Fruit fly (Drosophila melanogaster) whole organism, prepupa: ENCODE measurements around the gene Duox.

Experiments used
- CG11294 ChIP-seq: fragments of 200-800 bp; sonication (Bioruptor generic); IDR thresholded peaks from 2 replicates; pipeline ENCODE4 v1.3.6; 2022; ENCODE audit warnings: missing biosample characterization, missing genetic modification characterization
- CG11902 ChIP-seq: fragments of 200-800 bp; sonication (Bioruptor generic); optimal IDR thresholded peaks from 3 replicates; lab custom pipeline; 2016; ENCODE audit warnings: missing biosample characterization, missing genetic modification characterization
- CG1621 ChIP-seq: fragments of 200-800 bp; sonication (Bioruptor generic); optimal IDR thresholded peaks from 3 replicates; lab custom pipeline; 2018; ENCODE audit warnings: missing biosample characterization, mild to moderate bottlenecking, missing genetic modification characterization
- CG16779 ChIP-seq: fragments of 200-800 bp; sonication (Bioruptor generic); optimal IDR thresholded peaks from 3 replicates; lab custom pipeline; 2017; ENCODE audit warnings: missing biosample characterization, mild to moderate bottlenecking, missing genetic modification characterization
- CG3032 ChIP-seq: fragments of 200-800 bp; optimal IDR thresholded peaks from 2 replicates; lab custom pipeline; 2019; ENCODE audit warnings: missing biosample characterization, mild to moderate bottlenecking, missing genetic modification characterization, moderate library complexity
- CG32006 ChIP-seq: fragments of 200-800 bp; sonication (Bioruptor generic); optimal IDR thresholded peaks from 3 replicates; lab custom pipeline; 2017; ENCODE audit warnings: missing biosample characterization, mild to moderate bottlenecking, missing genetic modification characterization
- CG34406 ChIP-seq: fragments of 200-800 bp; sonication (Bioruptor generic); optimal IDR thresholded peaks from 3 replicates; lab custom pipeline; 2016; ENCODE audit warnings: missing biosample characterization, missing genetic modification characterization
- CG6276 ChIP-seq: fragments of 200-800 bp; sonication (Bioruptor generic); optimal IDR thresholded peaks from 2 replicates; lab custom pipeline; 2017; ENCODE audit warnings: missing biosample characterization, mild to moderate bottlenecking, missing genetic modification characterization
- CG6808 ChIP-seq: fragments of 200-800 bp; sonication (Bioruptor generic); optimal IDR thresholded peaks from 3 replicates; lab custom pipeline; 2017; ENCODE audit warnings: missing biosample characterization, missing genetic modification characterization, mild to moderate bottlenecking, moderate library complexity, missing genetic modification reagents
- CG6854 ChIP-seq: fragments of 200-800 bp; sonication (Bioruptor generic); optimal IDR thresholded peaks from 2 replicates; lab custom pipeline; 2017; ENCODE audit warnings: missing biosample characterization, mild to moderate bottlenecking, missing genetic modification characterization
- CG7368 ChIP-seq: fragments of 200-800 bp; sonication (Bioruptor generic); optimal IDR thresholded peaks from 3 replicates; lab custom pipeline; 2016; ENCODE audit warnings: missing biosample characterization, missing genetic modification characterization
- CG8119 ChIP-seq: fragments of 200-800 bp; sonication (Bioruptor generic); IDR thresholded peaks from 3 replicates; pipeline ENCODE4 v1.3.6; 2022; ENCODE audit warnings: missing biosample characterization, missing genetic modification characterization
- CG8319 ChIP-seq: fragments of 200-800 bp; sonication (Bioruptor generic); optimal IDR thresholded peaks from 3 replicates; lab custom pipeline; 2016; ENCODE audit warnings: missing biosample characterization, missing genetic modification characterization
- Eip75B ChIP-seq: fragments of 200-800 bp; sonication (Bioruptor generic); optimal IDR thresholded peaks from 3 replicates; lab custom pipeline; 2016; ENCODE audit warnings: missing biosample characterization, missing genetic modification characterization
- Eip78C ChIP-seq: fragments of 200-800 bp; sonication (Bioruptor generic); peaks from one replicate; lab custom pipeline; 2016; ENCODE audit warnings: missing biosample characterization, missing genetic modification characterization
- Ets21C ChIP-seq: fragments of 200-800 bp; sonication (Bioruptor generic); optimal IDR thresholded peaks from 3 replicates; lab custom pipeline; 2016; ENCODE audit warnings: missing biosample characterization, missing genetic modification characterization
- Ets96B ChIP-seq: fragments of 200-800 bp; optimal IDR thresholded peaks from 2 replicates; lab custom pipeline; 2019; ENCODE audit warnings: missing biosample characterization, mild to moderate bottlenecking, missing genetic modification characterization, moderate library complexity
- Gug ChIP-seq: fragments of 200-800 bp; sonication (Bioruptor generic); IDR thresholded peaks from 2 replicates; pipeline ENCODE4 v1.3.6; 2022; ENCODE audit warnings: missing biosample characterization, missing genetic modification characterization
- Hr39 ChIP-seq: fragments of 200-800 bp; sonication (Bioruptor generic); optimal IDR thresholded peaks from 2 replicates; lab custom pipeline; 2016; ENCODE audit warnings: missing biosample characterization, missing genetic modification characterization
- Hr4 ChIP-seq: fragments of 200-800 bp; sonication (Bioruptor generic); optimal IDR thresholded peaks from 3 replicates; lab custom pipeline; 2016; ENCODE audit warnings: missing biosample characterization, missing genetic modification characterization
- Sox102F ChIP-seq: fragments of 200-800 bp; sonication (Bioruptor generic); optimal IDR thresholded peaks from 2 replicates; lab custom pipeline; 2016; ENCODE audit warnings: missing biosample characterization, mild to moderate bottlenecking, missing genetic modification characterization
- Sox14 ChIP-seq: fragments of 200-800 bp; sonication (Bioruptor generic); optimal IDR thresholded peaks from 3 replicates; lab custom pipeline; 2016; ENCODE audit warnings: missing biosample characterization, missing genetic modification characterization
- Sox15 ChIP-seq: fragments of 200-800 bp; sonication (Bioruptor generic); optimal IDR thresholded peaks from 3 replicates; lab custom pipeline; 2016; ENCODE audit warnings: missing biosample characterization, missing genetic modification characterization
- achi ChIP-seq: fragments of 200-800 bp; sonication (Bioruptor generic); optimal IDR thresholded peaks from 3 replicates; lab custom pipeline; 2016; ENCODE audit warnings: missing biosample characterization, missing genetic modification characterization
- dac ChIP-seq: fragments of 200-800 bp; sonication (Bioruptor generic); optimal IDR thresholded peaks from 2 replicates; lab custom pipeline; 2017; ENCODE audit warnings: missing biosample characterization, mild to moderate bottlenecking, missing genetic modification characterization
- dsx ChIP-seq: fragments of 200-800 bp; optimal IDR thresholded peaks from 3 replicates; lab custom pipeline; 2019; ENCODE audit warnings: missing biosample characterization, mild to moderate bottlenecking, missing genetic modification characterization, moderate library complexity; ENCODE audit not compliant: poor library complexity, severe bottlenecking
- eg ChIP-seq: fragments of 200-800 bp; sonication (Bioruptor generic); IDR thresholded peaks from 3 replicates; pipeline ENCODE4 v1.3.6; 2022; ENCODE audit warnings: missing biosample characterization, missing genetic modification characterization
- esn ChIP-seq: fragments of 200-800 bp; sonication (Bioruptor generic); optimal IDR thresholded peaks from 2 replicates; lab custom pipeline; 2016; ENCODE audit warnings: missing biosample characterization, mild to moderate bottlenecking, missing genetic modification characterization, moderate library complexity
- fd59A ChIP-seq: fragments of 200-800 bp; sonication (Bioruptor generic); optimal IDR thresholded peaks from 2 replicates; lab custom pipeline; 2017; ENCODE audit warnings: missing biosample characterization, mild to moderate bottlenecking, missing genetic modification characterization, missing genetic modification reagents
- fd85E ChIP-seq: fragments of 200-800 bp; sonication (Bioruptor generic); optimal IDR thresholded peaks from 3 replicates; lab custom pipeline; 2016; ENCODE audit warnings: missing biosample characterization, missing genetic modification characterization
- fkh ChIP-seq: fragments of 200-800 bp; sonication (Bioruptor generic); optimal IDR thresholded peaks from 3 replicates; lab custom pipeline; 2017; ENCODE audit warnings: missing biosample characterization, mild to moderate bottlenecking, missing genetic modification characterization, moderate library complexity
- lz ChIP-seq: fragments of 200-800 bp; sonication (Bioruptor generic); optimal IDR thresholded peaks from 3 replicates; lab custom pipeline; 2016; ENCODE audit warnings: missing biosample characterization, missing genetic modification characterization
- net ChIP-seq: fragments of 200-800 bp; sonication (Bioruptor generic); optimal IDR thresholded peaks from 3 replicates; lab custom pipeline; 2016; ENCODE audit warnings: missing biosample characterization, missing genetic modification characterization
- pdm3 ChIP-seq: fragments of 200-800 bp; sonication (Bioruptor generic); optimal IDR thresholded peaks from 3 replicates; lab custom pipeline; 2016; ENCODE audit warnings: missing biosample characterization, missing genetic modification characterization
- salr ChIP-seq, 2 experiments: fragments of 200-800 bp; sonication (Bioruptor generic); optimal IDR thresholded peaks; 3 replicates each; lab custom pipeline; 2016 to 2018; ENCODE audit warnings: missing biosample characterization in 2 of 2, missing genetic modification characterization in 2 of 2, mild to moderate bottlenecking in 1 of 2
- ss ChIP-seq, 2 experiments: fragments of 200-800 bp; sonication (Bioruptor generic); optimal IDR thresholded peaks; 2 replicates in 1 of 2; 3 replicates in 1 of 2; lab custom pipeline; 2017 to 2018; ENCODE audit warnings: mild to moderate bottlenecking in 2 of 2, missing biosample characterization in 2 of 2, missing genetic modification characterization in 2 of 2, moderate library complexity in 1 of 2
- svp ChIP-seq: fragments of 200-800 bp; sonication (Bioruptor generic); peaks from one replicate; lab custom pipeline; 2016; ENCODE audit warnings: missing biosample characterization, missing genetic modification characterization
- topi ChIP-seq: fragments of 200-800 bp; sonication (Bioruptor generic); optimal IDR thresholded peaks from 3 replicates; lab custom pipeline; 2016; ENCODE audit warnings: missing biosample characterization, missing genetic modification characterization
- vri ChIP-seq: fragments of 200-800 bp; sonication (Bioruptor generic); optimal IDR thresholded peaks from 3 replicates; lab custom pipeline; 2016; ENCODE audit warnings: missing biosample characterization, mild to moderate bottlenecking, missing genetic modification characterization

Duox gene

DNA sequence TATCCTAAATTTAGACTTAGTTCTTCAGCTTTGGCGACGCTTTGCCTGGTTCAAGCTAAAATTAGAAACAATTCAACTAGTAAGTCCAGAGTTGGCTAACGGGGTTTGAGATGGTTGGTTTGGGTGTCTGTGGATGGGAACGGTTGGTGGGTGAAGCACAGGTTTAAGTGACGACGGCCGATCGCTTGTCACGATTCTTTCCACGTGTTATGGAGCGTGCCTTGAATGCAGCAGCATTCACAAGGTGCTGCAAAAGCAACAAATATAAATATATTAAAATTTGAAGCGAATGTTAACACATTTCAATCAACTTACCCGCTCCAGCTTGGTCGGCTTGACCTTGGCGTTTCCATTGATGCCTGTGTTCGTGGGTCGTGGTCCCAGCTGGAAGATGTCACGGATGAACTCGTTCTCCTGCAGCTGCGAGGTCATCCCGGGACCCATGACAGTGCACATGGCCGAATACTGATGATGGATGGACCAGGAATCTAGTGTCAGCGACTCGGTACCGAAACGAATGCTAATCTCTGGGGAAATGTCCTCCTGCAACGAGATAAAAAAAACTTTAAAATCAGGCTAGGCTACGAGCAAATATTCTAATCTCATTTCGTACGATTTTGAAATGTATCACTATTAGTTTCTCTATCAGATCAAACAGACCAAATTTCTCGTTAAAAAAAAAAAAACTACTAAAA is 39.1 kb upstream of the Duox start, which contains the start of gene CG8813:
Gene CG8813 (plus strand): TSS at position 645 of the 695 bp plus-strand sequence.
- TF ChIP-seq CG7368 (GFP tag; lab: Kevin White, UChicago): no peak
- no peak for TF ChIP-seq Gug (GFP tag; lab: Robert Waterston, UW)
- TF ChIP-seq esn: no peak
- no peak for TF ChIP-seq CG11294 (GFP tag; lab: Robert Waterston, UW)
- TF ChIP-seq Sox15: no peak
- TF ChIP-seq Eip78C (GFP tag; lab: Kevin White, UChicago): peak; percentile 16

dm6 chr2L:2865560-2866309 is 35.7 kb upstream of the Duox start:
- TF ChIP-seq vri (GFP tag; lab: Kevin White, UChicago): peak; percentile 70
- no peak for TF ChIP-seq dac (GFP tag; lab: Kevin White, UChicago)
- TF ChIP-seq CG3032 (tag; lab: Kevin White, UChicago): no peak
- TF ChIP-seq Eip78C (GFP tag; lab: Kevin White, UChicago): peak; percentile 42

dm6 chr2L:2864601-2865000 is 34.6 kb upstream of the Duox start:
- TF ChIP-seq CG8319 (GFP tag; lab: Kevin White, UChicago) (no peak), eg (GFP tag; lab: Robert Waterston, UW) (0 out of 3 replicates have a peak, but pooled peaks have one; percentile 27), fkh (peak; percentile 95), CG6276 (GFP tag; lab: Kevin White, UChicago) (no peak), Ets96B (no peak), Sox15 (no peak), dsx (GFP tag; lab: Kevin White, UChicago) (no peak), lz (GFP tag; lab: Kevin White, UChicago) (no peak)

DNA sequence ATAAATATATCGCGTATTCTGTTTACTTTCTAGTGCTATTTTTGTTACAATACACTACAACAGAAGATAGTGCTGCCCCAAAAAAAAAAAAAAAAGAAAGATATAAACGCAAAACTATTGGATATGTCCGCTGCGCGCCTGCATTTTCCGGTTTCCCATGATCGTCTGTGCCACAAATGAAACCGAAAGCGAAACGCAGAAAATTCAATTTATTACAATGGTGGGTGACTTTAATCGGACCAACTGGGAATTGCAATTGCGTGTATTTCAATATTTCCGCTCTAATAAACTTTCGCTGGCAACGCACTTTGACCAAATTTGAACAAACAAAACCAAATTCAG is 32.5 kb upstream of the Duox start:
- TF ChIP-seq CG8119 (GFP tag; lab: Robert Waterston, UW): peak; percentile 34; the same call in 1 of the 3 replicates
- no peak for TF ChIP-seq svp (GFP tag; lab: Kevin White, UChicago)
- TF ChIP-seq fd85E: no peak

DNA sequence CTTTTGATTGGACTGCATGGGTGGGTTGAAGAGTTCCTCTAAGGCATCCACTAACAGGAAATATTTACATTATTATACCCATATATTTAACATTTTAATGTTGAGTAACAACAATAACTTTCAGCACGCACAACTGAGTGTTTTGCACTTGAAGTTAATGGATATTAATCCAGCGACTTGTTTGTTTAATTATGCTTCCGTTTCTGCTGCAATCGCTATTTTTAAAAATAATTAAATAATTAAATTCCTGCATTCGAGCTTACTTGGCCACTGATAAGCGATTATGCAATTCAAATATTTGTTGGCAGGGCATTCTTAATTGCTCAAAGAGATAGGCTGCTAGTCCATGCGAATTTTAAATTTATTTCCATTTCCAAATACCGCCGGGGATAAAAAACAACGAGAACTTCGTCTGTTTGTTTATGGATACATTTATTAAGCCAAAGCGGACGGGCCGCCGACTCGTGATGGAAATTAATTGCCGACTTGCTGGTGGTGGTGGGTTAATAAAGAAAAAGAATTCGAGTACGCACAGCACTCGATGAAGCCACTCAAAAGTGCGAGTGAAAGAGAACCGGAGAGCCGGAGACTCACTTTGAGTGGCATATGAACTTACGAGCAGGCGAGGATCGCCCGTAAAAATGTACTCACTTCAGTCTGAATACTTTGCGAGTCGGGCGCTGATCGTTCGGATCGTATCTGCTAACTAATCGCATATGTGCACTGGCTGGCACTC is 32.0 kb upstream of the Duox start:
- peak; percentile 88 for TF ChIP-seq vri (GFP tag; lab: Kevin White, UChicago)
- no peak for TF ChIP-seq CG11902 (GFP tag; lab: Kevin White, UChicago)
- peak; percentile 54 for TF ChIP-seq CG16779
- TF ChIP-seq CG34406 (GFP tag; lab: Kevin White, UChicago): peak; percentile 7
- peak in 1 of 2 experiments; percentile 41 for TF ChIP-seq ss (GFP tag; optimal IDR thresholded peaks at IDR 0.05; lab: Kevin White, UChicago)
- no peak for TF ChIP-seq Sox102F
- peak in 1 of 2 experiments; percentile 58 for TF ChIP-seq salr (GFP tag; optimal IDR thresholded peaks at IDR 0.05; lab: Kevin White, UChicago)
- peak; percentile 31 for TF ChIP-seq CG6276 (GFP tag; lab: Kevin White, UChicago)
- no peak for TF ChIP-seq pdm3 (GFP tag; lab: Kevin White, UChicago)
- peak; percentile 16 for TF ChIP-seq Eip75B
- peak; percentile 53 for TF ChIP-seq CG8119 (GFP tag; lab: Robert Waterston, UW)
- TF ChIP-seq CG32006: peak; percentile 61
- TF ChIP-seq dac (GFP tag; lab: Kevin White, UChicago): peak; percentile 18
- no peak for TF ChIP-seq Hr39 (GFP tag; lab: Kevin White, UChicago)
- no peak for TF ChIP-seq Ets21C (GFP tag; lab: Kevin White, UChicago)
- no peak for TF ChIP-seq CG6854
- peak; percentile 11 for TF ChIP-seq fkh
- TF ChIP-seq CG6808 (GFP tag; lab: Kevin White, UChicago): peak; percentile 43
- TF ChIP-seq topi (GFP tag; lab: Kevin White, UChicago): peak; percentile 10
- peak; percentile 75 for TF ChIP-seq eg (GFP tag; lab: Robert Waterston, UW)
- peak; percentile 43 for TF ChIP-seq net
- TF ChIP-seq CG1621 (tag; lab: Kevin White, UChicago): peak; percentile 89
- TF ChIP-seq Sox14: peak; percentile 22
- peak; percentile 8 for TF ChIP-seq achi (GFP tag; lab: Kevin White, UChicago)
- TF ChIP-seq fd59A (GFP tag; lab: Kevin White, UChicago): peak; percentile 11
- TF ChIP-seq Hr4 (GFP tag; lab: Kevin White, UChicago): peak; percentile 5
- peak; percentile 14 for TF ChIP-seq svp (GFP tag; lab: Kevin White, UChicago)
- peak; percentile 70 for TF ChIP-seq Eip78C (GFP tag; lab: Kevin White, UChicago)
